Worm (Caenorhabditis elegans) whole organism, L4/young adult: Measurements from ENCODE around the gene fbxb-117.
"Not testable (repeated sequence)": the region's sequence is repeated elsewhere in the genome, so short reads cannot be mapped to it uniquely, and the experiment has no call there.

ENCODE experiments used
- W03F9.2 ChIP-seq: fragments of 150-350 bp; optimal IDR thresholded peaks from 2 replicates; lab custom pipeline; 2014; ENCODE audit warnings: missing biosample characterization, missing genetic modification characterization
- dao-5 ChIP-seq: sonication (generic microtip); optimal IDR thresholded peaks from 2 replicates; lab custom pipeline; 2016; ENCODE audit warnings: missing genotype, missing genetic modification characterization, moderate library complexity, missing compliant biosample characterization
- him-1 ChIP-seq: sonication (generic microtip); optimal IDR thresholded peaks from 2 replicates; lab custom pipeline; 2016; ENCODE audit warnings: missing genotype, missing genetic modification reagents, missing genetic modification characterization, missing compliant biosample characterization

fbxb-117 gene

DNA sequence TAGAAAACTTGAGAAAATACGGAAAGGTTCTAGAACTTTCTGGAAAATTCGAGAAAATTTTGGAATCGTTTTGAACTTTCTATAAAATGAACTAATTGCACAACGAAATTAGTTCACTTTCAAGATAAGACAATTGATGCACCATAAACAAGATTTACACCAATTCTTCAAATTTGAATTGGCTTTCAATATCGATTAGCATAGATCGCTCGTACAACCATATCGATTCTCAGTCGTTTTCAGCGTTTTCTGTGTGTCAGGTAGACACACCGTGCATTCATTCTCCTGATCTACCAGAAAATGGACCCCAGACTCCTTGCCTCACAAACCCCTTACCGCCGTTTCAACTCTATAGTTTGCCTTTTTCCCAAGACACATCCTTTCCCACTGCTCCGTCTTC lies at the start of gene fbxb-117:
fbxb-117 (plus strand) TSS at position 301 of the 400 bp plus-strand sequence.
- TF ChIP-seq W03F9.2: no peak
- no peak for TF ChIP-seq dao-5
- no peak for TF ChIP-seq him-1

DNA sequence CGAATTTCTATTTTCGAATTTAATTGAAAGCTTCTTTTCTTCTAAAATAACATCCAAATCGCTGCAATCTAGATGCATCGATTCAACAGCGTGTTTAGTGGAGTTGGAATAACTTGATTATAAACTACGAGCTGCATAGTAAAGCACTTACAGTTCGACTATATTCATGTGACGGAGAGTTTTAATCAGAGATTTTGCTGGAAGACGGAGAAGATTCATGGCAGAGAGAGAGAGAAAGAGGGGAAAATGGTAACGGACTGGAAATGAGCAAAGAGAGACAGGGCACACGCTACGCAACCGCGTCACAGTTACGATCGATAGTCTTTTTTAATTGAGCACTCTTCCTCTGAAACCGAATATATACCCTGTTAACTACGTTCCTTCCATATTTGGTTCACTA lies 48.9 kb upstream of the fbxb-117 start, which contains the start of gene fbxb-116:
fbxb-116 (plus strand) TSS at position 301 of the 400 bp plus-strand sequence.
- TF ChIP-seq him-1: no peak
- no peak for TF ChIP-seq dao-5
- TF ChIP-seq W03F9.2: no peak

DNA sequence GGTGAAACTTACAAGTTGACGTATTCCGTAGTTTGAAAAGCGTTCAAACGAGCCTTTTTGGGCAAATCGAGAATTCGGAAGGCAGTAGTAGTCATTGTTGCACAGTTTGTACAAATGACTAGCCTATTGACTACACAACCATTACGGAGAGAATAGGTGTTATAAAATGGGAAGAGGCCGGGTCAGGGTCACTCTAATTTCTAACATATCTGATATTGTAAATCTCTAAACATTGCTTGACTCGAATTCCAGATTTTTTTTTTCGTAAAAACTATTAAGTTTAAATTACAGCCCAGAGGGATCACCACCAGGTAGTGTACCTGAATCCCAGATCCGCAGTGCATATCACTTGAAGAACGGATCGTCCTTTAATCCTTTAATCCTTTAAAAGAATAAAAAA lies 45.2 kb upstream of the fbxb-117 start, which contains the start of gene fbxb-2:
fbxb-2 (minus strand) TSS at position 101 of the 400 bp plus-strand sequence.
- TF ChIP-seq dao-5: no peak
- no peak for TF ChIP-seq W03F9.2
- TF ChIP-seq him-1: no peak

DNA sequence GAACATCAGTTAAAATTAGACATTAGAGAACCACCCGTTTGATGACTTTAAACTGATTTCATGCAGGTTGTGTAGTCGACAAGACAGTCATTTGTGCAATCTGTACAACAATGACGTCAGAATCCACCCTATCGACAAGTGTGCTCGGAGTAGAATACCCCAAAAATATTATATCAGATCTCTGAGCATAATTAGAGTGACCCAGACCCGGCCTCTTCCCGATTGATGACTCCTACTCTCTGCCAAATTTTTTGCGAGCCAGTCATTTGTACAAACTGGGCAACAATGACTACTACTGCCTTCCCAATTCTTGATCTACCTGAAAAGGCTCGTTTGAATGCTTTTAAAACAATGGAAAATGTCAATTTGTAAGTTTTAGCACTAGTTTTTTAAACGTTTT lies 42.3 kb upstream of the fbxb-117 start, which contains the start of the genes fbxb-115 and fbxb-1:
fbxb-115 (minus strand) TSS at position 101 of the 400 bp plus-strand sequence.
fbxb-1 (plus strand) TSS at position 226 of the 400 bp plus-strand sequence.
- TF ChIP-seq him-1 (no peak), W03F9.2 (no peak), dao-5 (no peak)

DNA sequence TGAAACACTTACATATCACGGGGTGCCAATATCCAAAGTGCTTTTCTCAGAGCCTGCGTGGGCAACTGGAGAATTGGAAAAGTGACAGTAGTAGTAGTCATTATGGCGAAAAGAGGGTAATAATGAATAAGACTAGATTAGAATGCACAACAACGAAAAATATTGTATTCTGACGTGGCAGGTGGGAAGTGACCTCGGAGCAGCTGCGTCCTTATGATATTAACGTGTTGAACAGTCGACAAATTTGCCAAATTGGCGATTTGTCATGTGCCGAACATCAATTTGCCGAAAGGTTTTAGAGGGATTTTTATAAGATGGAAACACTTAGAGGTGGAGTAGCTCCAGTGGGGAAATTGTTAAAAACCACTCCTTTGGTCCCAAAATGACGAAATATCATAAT lies 31.4 kb upstream of the fbxb-117 start, which contains the start of gene str-81:
str-81 (minus strand) TSS at position 101 of the 400 bp plus-strand sequence.
- no peak for TF ChIP-seq dao-5
- no peak for TF ChIP-seq W03F9.2
- no peak for TF ChIP-seq him-1

DNA sequence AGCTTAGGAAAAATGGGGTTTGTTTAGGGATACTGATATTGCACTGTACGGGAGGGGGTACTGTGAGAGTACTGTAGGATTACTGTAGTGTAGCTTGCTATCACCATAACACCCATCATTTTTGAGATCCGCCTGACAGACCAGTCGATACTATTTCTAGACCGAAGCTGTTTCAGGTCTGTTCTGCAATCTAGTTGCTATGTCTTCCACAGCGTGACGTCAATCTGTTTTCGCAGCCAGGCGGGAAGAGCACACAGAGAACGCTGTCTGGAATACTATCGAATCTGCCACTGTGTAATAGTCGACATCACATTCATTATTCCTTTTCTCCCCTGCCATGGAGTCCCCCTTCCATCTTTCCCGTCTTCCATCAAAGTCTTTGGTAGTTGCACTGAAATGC lies 30.6 kb upstream of the fbxb-117 start, which contains the start of gene F21D9.11:
F21D9.11 (plus strand) TSS at position 301 of the 400 bp plus-strand sequence.
- TF ChIP-seq dao-5 (no peak), W03F9.2 (no peak), him-1 (no peak)

DNA sequence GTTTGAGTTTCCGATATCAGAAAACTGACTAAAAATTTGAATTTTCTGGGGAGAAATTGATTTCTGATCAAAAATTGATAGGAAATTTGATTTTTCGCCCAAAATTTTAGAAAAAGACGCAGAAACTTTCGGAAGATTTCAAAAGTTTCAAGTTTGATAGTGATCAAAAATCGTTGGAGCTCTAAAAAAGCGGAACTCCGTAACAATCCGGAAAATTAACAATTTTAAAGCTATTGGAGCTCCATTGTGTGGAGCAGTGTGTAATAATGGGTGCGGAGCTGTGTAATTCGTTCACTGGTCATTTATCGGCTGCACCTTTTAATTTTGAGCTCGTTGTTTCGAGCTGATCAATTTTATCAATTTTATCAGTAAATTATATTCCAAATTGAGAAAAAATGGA lies 28.9 kb upstream of the fbxb-117 start, which contains the start of gene F21D9.4:
F21D9.4 (plus strand) TSS at position 301 of the 400 bp plus-strand sequence.
- no peak for TF ChIP-seq W03F9.2
- TF ChIP-seq him-1: no peak
- no peak for TF ChIP-seq dao-5

DNA sequence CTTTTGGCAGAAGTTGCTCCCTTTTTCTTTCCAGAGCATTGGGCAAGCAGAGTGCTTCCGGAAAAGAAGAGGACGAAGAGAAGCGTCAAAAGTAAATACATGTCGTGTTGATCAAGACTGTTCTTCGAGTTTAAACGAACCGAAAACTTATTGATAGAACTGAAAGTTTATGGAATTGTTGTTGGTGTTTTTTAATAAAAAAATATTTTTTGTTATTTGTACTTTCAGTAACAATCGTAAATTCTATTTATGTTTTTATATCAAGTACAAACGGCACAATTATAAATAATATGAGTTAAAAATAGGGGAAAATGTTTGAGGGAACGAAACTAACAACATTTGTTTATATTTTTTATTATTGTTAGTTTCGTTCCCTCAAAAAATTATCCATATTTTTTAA lies 24.8 kb upstream of the fbxb-117 start, which contains the start of gene F21D9.3:
F21D9.3 (minus strand) TSS at position 101 of the 400 bp plus-strand sequence.
- TF ChIP-seq W03F9.2: no peak
- TF ChIP-seq dao-5: no peak
- TF ChIP-seq him-1: no peak

DNA sequence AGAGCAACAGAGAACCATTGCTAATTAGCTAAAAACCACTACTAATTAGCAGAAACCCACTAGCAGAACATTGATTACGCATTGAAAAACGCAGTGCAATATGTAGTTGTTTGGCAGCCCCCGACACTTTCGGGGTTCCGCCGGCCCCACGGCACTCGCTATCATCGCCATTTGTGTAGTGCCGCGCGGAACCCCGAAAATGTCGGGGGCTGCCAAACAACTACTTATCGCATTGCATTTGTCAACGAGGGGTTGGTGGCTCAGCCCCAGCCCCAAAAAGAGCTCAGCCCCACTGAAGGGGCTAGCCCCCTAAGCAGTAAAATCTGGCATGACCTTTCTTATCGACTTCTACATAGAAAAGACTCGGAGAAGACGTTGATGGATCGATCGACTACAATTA lies 23.0 kb upstream of the fbxb-117 start:
- no peak for TF ChIP-seq W03F9.2

DNA sequence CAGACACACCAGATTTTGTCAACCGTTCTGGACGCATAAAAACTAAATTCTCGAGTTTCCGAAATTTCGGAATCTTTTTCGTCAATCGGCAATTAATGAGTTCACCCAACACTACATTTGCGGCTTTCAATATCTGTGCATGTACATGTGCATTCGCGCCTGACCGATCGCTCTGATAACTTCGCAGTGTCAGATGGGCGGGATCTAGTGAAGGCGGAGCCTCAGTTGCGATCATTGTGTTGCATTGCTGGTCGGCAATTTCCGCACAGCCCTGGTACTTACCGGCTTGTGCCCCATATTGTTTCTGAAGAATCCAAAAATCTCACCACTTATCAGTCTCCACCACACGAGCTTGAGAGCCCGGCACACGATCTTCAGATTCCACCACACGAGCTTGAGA lies 21.7 kb upstream of the fbxb-117 start:
- TF ChIP-seq dao-5 (no peak), him-1 (no peak), W03F9.2 (no peak)

DNA sequence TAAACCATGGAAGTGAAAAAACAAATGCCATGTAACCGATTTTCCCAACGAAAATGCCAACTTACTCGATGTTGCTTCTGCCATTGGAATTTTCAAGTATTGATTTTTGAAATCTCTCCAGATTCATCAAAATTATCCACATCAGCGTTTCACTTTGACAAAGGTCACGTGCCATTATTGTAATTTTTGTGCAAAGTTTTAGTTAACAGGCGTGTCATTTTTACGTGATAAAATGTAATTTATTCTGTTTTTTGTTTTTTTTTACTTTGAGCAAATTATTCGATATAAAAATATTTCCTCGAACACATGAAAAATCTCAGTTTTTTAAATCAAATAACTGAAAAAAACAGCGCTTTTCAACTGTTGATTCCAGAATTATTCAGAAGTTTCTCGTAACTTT lies 20.1 kb upstream of the fbxb-117 start, which contains the start of gene F21D9.2:
F21D9.2 (minus strand) TSS at position 101 of the 400 bp plus-strand sequence.
- TF ChIP-seq W03F9.2 (no peak), dao-5 (no peak), him-1 (no peak)

DNA sequence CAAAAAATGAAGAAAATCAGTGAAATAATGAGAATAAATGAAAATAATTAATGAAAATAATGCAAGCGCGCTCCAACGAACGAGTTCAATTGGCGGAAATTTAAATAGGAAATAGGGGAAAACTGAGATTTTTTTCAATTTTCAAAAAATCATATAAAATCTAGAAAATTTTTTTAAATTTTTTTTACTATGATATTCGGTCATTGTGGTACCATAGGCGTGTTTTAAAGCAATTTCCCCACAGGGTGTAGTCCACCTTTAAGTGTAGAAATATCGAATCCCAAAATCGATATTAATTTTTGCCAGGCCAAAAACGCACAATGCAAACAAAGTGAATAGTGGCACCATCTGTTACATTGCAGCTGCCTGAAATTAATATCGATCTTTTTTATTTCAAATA lies 18.3 kb upstream of the fbxb-117 start, which contains the start of gene F21D9.1:
F21D9.1 (plus strand) TSS at position 301 of the 400 bp plus-strand sequence.
- TF ChIP-seq dao-5, W03F9.2, him-1: not testable (repeated sequence)

DNA sequence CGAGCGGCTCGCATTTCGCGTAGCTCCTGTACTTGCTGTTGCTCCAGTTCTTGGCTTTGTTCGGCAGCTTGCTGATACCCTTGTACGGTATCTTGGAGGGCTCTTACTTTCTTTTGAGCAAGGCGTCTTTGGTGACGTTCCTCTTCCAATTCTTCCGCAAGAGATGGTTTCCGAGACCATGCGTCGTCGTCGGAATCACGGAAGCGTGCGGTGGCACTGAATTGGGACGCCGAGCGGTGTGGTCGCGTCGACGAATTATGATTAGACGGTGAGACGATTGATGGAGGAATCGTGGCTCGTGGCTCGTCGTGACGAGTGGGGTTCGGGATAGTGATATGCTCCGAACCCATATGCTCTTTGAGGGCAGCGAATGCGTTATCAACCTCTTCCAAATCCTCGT lies 6.1 kb upstream of the fbxb-117 start:
- no peak for TF ChIP-seq him-1
- TF ChIP-seq W03F9.2: no peak
- TF ChIP-seq dao-5: no peak

DNA sequence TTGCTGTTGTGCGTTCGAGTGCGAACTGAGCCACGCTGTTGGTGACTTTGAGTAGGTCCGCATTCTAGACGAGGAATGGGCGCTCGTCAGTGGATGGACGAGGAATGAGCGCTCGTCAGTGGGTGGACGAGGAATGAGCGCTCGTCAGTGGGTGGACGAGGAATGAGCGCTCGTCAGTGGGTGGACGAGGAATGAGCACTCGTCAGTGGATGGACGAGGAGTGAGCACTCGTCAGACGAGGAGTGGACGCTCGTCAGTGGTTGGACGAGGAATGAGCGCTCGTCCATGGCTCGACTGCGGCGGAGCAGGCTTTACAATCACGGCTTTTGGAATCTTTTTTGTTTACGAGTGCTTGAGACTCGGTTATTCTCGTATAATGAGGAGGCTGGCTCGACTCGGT lies 3.9 kb upstream of the fbxb-117 start:
- TF ChIP-seq him-1 (no peak), W03F9.2 (no peak), dao-5 (no peak)

DNA sequence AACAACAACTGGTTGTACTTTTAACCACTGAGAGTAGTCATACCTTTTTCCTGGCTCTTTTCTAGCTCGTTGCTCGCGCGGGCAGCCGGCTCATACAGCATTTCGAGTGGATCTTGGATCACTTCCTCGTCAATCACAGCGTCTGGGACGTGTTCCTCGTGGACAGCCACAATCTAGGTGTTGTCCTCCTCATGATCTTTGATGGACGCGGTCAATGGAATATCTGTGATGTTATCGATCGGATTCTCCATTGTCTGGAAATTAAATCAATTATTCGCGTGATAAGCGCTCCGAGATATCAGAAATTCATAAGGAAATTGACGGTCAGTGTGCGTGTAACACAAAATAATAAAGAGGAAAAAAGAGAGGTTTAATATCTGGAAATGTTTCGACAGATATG lies 2.5 kb upstream of the fbxb-117 start, which contains the start of gene F21D9.8:
F21D9.8 (minus strand) TSS at position 101 of the 400 bp plus-strand sequence.
- TF ChIP-seq him-1: no peak
- TF ChIP-seq W03F9.2: no peak
- no peak for TF ChIP-seq dao-5

DNA sequence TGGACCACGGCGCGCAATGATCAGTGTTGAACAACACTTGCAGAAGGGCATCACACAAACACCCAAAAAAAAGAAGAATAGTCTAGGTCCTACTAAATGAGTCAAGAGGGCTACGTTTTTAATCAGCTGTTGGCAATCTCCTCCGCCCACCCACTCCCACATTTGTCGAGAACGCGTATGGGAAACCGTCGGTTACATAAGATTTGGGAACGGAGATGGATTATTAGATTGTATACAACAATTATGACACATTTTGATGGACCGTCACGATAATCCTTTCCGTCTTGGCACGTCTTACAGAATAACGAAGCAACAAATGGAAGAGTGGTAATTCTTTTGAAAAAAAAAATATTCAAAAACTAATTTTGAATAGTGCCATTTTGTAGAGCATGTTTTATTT lies 3.5 kb downstream of the fbxb-117 start:
- TF ChIP-seq him-1 (no peak), W03F9.2 (no peak), dao-5 (no peak)
